Fruit fly (Drosophila melanogaster) S2 (cell line): ENCODE data around the gene CG5783.

Experiments
- CG8478 ChIP-seq: fragments of >200 bp; optimal IDR thresholded peaks from 2 replicates; lab custom pipeline; 2018
- CTCF ChIP-seq, 2 experiments: fragments of >200 bp; optimal IDR thresholded peaks; 2 replicates each; lab custom pipeline; 2018

DNA sequence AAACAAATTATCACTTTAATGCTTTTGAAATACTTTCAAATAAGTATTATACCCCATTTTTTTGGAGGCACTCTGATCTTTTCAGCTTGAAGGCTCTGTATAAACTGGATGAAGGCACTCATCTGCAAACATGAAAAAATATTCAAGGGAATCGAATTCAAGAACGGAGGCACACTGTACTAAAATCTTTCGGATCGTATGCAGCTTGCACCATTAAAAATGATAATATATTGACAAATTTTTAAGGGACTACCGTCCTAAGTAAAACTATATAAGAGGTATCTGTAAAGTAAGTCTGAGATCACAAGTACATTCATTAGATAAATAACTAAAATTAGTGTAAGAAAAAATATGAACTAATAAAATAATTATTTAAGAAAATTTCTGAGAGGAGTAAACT is 42.8 kb upstream of the CG5783 start, which contains the start of gene CG44476:
- TF ChIP-seq CTCF (optimal IDR thresholded peaks at IDR 0.05; lab: Kevin White, UChicago), result no peak
- TF ChIP-seq CG8478 (lab: Kevin White, UChicago), result no peak
